Fruit fly (Drosophila melanogaster) whole organism, embryonic: ENCODE results near the gene Mocs1.

Experiments used
- Bteb2 ChIP-seq: fragments of 200-800 bp; sonication (Bioruptor generic); optimal IDR thresholded peaks from 2 replicates; lab custom pipeline; 2016; ENCODE audit warnings: missing biosample characterization, missing genetic modification characterization
- CG11398 ChIP-seq: fragments of 200-800 bp; sonication (Bioruptor generic); optimal IDR thresholded peaks from 2 replicates; lab custom pipeline; 2016; ENCODE audit warnings: missing biosample characterization, missing genetic modification characterization
- CG11504 ChIP-seq: fragments of 200-800 bp; sonication (Bioruptor generic); optimal IDR thresholded peaks from 3 replicates; lab custom pipeline; 2019; ENCODE audit warnings: missing biosample characterization, mild to moderate bottlenecking, missing genetic modification characterization, moderate library complexity
- CG11560 ChIP-seq: fragments of 200-800 bp; sonication (Bioruptor generic); IDR thresholded peaks from 3 replicates; pipeline ENCODE4 v1.3.6; 2022; ENCODE audit warnings: missing biosample characterization, missing genetic modification characterization
- CG12155 ChIP-seq: fragments of 200-800 bp; sonication (Bioruptor generic); optimal IDR thresholded peaks from 3 replicates; lab custom pipeline; 2016; ENCODE audit warnings: missing biosample characterization, missing genetic modification characterization
- CG18011 ChIP-seq: fragments of 200-800 bp; sonication (Bioruptor generic); optimal IDR thresholded peaks from 2 replicates; lab custom pipeline; 2017; ENCODE audit warnings: missing biosample characterization, missing genetic modification characterization, mild to moderate bottlenecking, moderate library complexity, missing genotype
- CG31224 ChIP-seq: fragments of 200-800 bp; sonication (Bioruptor generic); IDR thresholded peaks from 2 replicates; pipeline ENCODE4 v1.3.6; 2022; ENCODE audit warnings: missing biosample characterization, missing genetic modification characterization
- CG3726 ChIP-seq: fragments of 200-800 bp; sonication (Bioruptor generic); IDR thresholded peaks from 3 replicates; pipeline ENCODE4, ENCODE4 v1.3.6; 2022; ENCODE audit warnings: missing biosample characterization, missing genetic modification characterization
- CG3838 ChIP-seq: fragments of 200-800 bp; sonication (Bioruptor generic); optimal IDR thresholded peaks from 3 replicates; lab custom pipeline; 2016; ENCODE audit warnings: missing biosample characterization, missing genetic modification characterization
- CG4617 ChIP-seq: fragments of 200-800 bp; sonication (Bioruptor generic); optimal IDR thresholded peaks from 3 replicates; lab custom pipeline; 2016; ENCODE audit warnings: missing biosample characterization, missing genetic modification characterization, borderline replicate concordance
- CG4730 ChIP-seq: fragments of 200-800 bp; sonication (Bioruptor generic); IDR thresholded peaks from 2 replicates; pipeline ENCODE4 v1.3.6; 2022; ENCODE audit warnings: missing biosample characterization, missing genetic modification characterization
- CG4820 ChIP-seq: fragments of 200-800 bp; sonication (Bioruptor generic); optimal IDR thresholded peaks from 3 replicates; lab custom pipeline; 2016; ENCODE audit warnings: missing biosample characterization, missing genetic modification characterization
- CG6765 ChIP-seq: fragments of 200-800 bp; sonication (Bioruptor generic); optimal IDR thresholded peaks from 3 replicates; lab custom pipeline; 2017; ENCODE audit warnings: missing biosample characterization, mild to moderate bottlenecking, missing genetic modification characterization
- CG6791 ChIP-seq: fragments of 200-800 bp; sonication (Bioruptor generic); IDR thresholded peaks from 3 replicates; pipeline ENCODE4 v1.3.6; 2022; ENCODE audit warnings: missing biosample characterization, missing genetic modification characterization; ENCODE audit not compliant: partially characterized antibody
- CG7786 ChIP-seq: fragments of 200-800 bp; sonication (Bioruptor generic); optimal IDR thresholded peaks from 2 replicates; lab custom pipeline; 2016; ENCODE audit warnings: missing biosample characterization, missing genetic modification characterization
- CG8089 ChIP-seq: fragments of 200-800 bp; sonication (Bioruptor generic); optimal IDR thresholded peaks from 3 replicates; lab custom pipeline; 2016; ENCODE audit warnings: missing biosample characterization, missing genetic modification characterization
- CG8765 ChIP-seq: fragments of 200-800 bp; sonication (Bioruptor generic); IDR thresholded peaks from 2 replicates; pipeline ENCODE4 v1.3.6; 2022; ENCODE audit warnings: missing biosample characterization, missing genetic modification characterization
- CG9797 ChIP-seq: fragments of 200-800 bp; sonication (Bioruptor generic); optimal IDR thresholded peaks from 3 replicates; lab custom pipeline; 2018; ENCODE audit warnings: missing biosample characterization, mild to moderate bottlenecking, missing genetic modification characterization
- Dip2 ChIP-seq: fragments of 200-800 bp; sonication (Bioruptor generic); IDR thresholded peaks from 2 replicates; pipeline ENCODE4 v1.3.6; 2022; ENCODE audit warnings: missing biosample characterization, missing genetic modification characterization
- Doc3 ChIP-seq: fragments of 200-800 bp; sonication (Bioruptor generic); IDR thresholded peaks from 3 replicates; pipeline ENCODE4 v1.3.6; 2022; ENCODE audit warnings: missing biosample characterization, missing genetic modification characterization; ENCODE audit not compliant: partially characterized antibody
- ERR ChIP-seq: fragments of 200-800 bp; sonication (Bioruptor generic); optimal IDR thresholded peaks from 2 replicates; lab custom pipeline; 2016; ENCODE audit warnings: missing biosample characterization, missing genetic modification characterization
- HLH4C ChIP-seq: fragments of 200-800 bp; sonication (Bioruptor generic); IDR thresholded peaks from 3 replicates; pipeline ENCODE4 v1.3.6; 2022; ENCODE audit warnings: missing biosample characterization, missing genetic modification characterization; ENCODE audit not compliant: partially characterized antibody
- HLH54F ChIP-seq: fragments of 200-800 bp; sonication (Bioruptor generic); optimal IDR thresholded peaks from 3 replicates; lab custom pipeline; 2016; ENCODE audit warnings: missing biosample characterization, missing genetic modification characterization
- HmgZ ChIP-seq: fragments of 200-800 bp; sonication (Bioruptor generic); optimal IDR thresholded peaks from 2 replicates; lab custom pipeline; 2018; ENCODE audit warnings: missing biosample characterization, mild to moderate bottlenecking, missing genetic modification characterization
- Hr3 ChIP-seq: fragments of 200-800 bp; sonication (Bioruptor generic); optimal IDR thresholded peaks from 3 replicates; lab custom pipeline; 2016; ENCODE audit warnings: missing biosample characterization, missing genetic modification characterization
- Meics ChIP-seq: fragments of 200-800 bp; sonication (Bioruptor generic); optimal IDR thresholded peaks from 2 replicates; lab custom pipeline; 2017; ENCODE audit warnings: missing biosample characterization, mild to moderate bottlenecking, missing genetic modification characterization
- Mes4 ChIP-seq: fragments of 200-800 bp; sonication (Bioruptor generic); optimal IDR thresholded peaks from 2 replicates; lab custom pipeline; 2016; ENCODE audit warnings: missing biosample characterization, missing genetic modification characterization
- NC2α ChIP-seq: fragments of 200-800 bp; sonication (Bioruptor generic); optimal IDR thresholded peaks from 2 replicates; lab custom pipeline; 2016; ENCODE audit warnings: missing biosample characterization, missing genetic modification characterization
- Rx ChIP-seq: fragments of 200-800 bp; sonication (Bioruptor generic); IDR thresholded peaks from 2 replicates; pipeline ENCODE4 v1.3.6; 2022; ENCODE audit warnings: missing biosample characterization, missing genetic modification characterization
- Taf1 ChIP-seq: fragments of 200-800 bp; sonication (Bioruptor generic); IDR thresholded peaks from 2 replicates; pipeline ENCODE4 v1.3.6; 2022; ENCODE audit warnings: missing biosample characterization, missing genetic modification characterization
- abd-A ChIP-seq: fragments of 200-800 bp; sonication (Bioruptor generic); optimal IDR thresholded peaks from 3 replicates; lab custom pipeline; 2019; ENCODE audit warnings: missing biosample characterization, mild to moderate bottlenecking, missing genetic modification characterization, moderate library complexity
- aop ChIP-seq: fragments of 200-800 bp; sonication (Bioruptor generic); IDR thresholded peaks from 2 replicates; pipeline ENCODE4 v1.3.6; 2022; ENCODE audit warnings: missing biosample characterization, missing genetic modification characterization
- ash1 ChIP-seq: fragments of 200-800 bp; sonication (Bioruptor generic); optimal IDR thresholded peaks from 2 replicates; lab custom pipeline; 2018; ENCODE audit warnings: missing biosample characterization, mild to moderate bottlenecking, missing genetic modification characterization
- bsh ChIP-seq, 2 experiments: fragments of 200-800 bp; sonication (Bioruptor generic); optimal IDR thresholded peaks; 2 replicates each; lab custom pipeline; 2017 to 2018; ENCODE audit warnings: mild to moderate bottlenecking in 2 of 2, missing biosample characterization in 2 of 2, missing genetic modification characterization in 2 of 2, moderate library complexity in 1 of 2
- chm ChIP-seq: fragments of 200-800 bp; sonication (Bioruptor generic); IDR thresholded peaks from 2 replicates; pipeline ENCODE4 v1.3.6; 2022; ENCODE audit warnings: missing biosample characterization, missing genetic modification characterization
- ems ChIP-seq: fragments of 200-800 bp; sonication (Bioruptor generic); optimal IDR thresholded peaks from 3 replicates; lab custom pipeline; 2016; ENCODE audit warnings: missing biosample characterization, missing genetic modification characterization
- fu2 ChIP-seq: fragments of 200-800 bp; sonication (Bioruptor generic); optimal IDR thresholded peaks from 2 replicates; lab custom pipeline; 2016; ENCODE audit warnings: missing biosample characterization, missing genetic modification characterization
- gem ChIP-seq: fragments of 200-800 bp; sonication (Bioruptor generic); optimal IDR thresholded peaks from 2 replicates; lab custom pipeline; 2019; ENCODE audit warnings: missing biosample characterization, mild to moderate bottlenecking, missing genetic modification characterization, moderate library complexity
- ham ChIP-seq: fragments of 200-800 bp; sonication (Bioruptor generic); IDR thresholded peaks from 2 replicates; pipeline ENCODE4 v1.3.6; 2022; ENCODE audit warnings: missing biosample characterization, missing genetic modification characterization
- ind ChIP-seq: fragments of 200-800 bp; sonication (Bioruptor generic); optimal IDR thresholded peaks from 3 replicates; lab custom pipeline; 2016; ENCODE audit warnings: missing biosample characterization, missing genetic modification characterization
- kah ChIP-seq: fragments of 200-800 bp; sonication (Bioruptor generic); optimal IDR thresholded peaks from 2 replicates; lab custom pipeline; 2018; ENCODE audit warnings: missing biosample characterization, mild to moderate bottlenecking, missing genetic modification characterization
- lov ChIP-seq, 2 experiments: fragments of 200-800 bp in 1 of 2; fragments of >200 bp in 1 of 2; sonication (Bioruptor generic) in 1 of 2; IDR thresholded peaks in 1 of 2; optimal IDR thresholded peaks in 1 of 2; 2 replicates in 1 of 2; 3 replicates in 1 of 2; pipeline versions ENCODE4 v1.3.6 to Lab custom; 2017 to 2022; ENCODE audit warnings: missing biosample characterization in 1 of 2, missing genetic modification characterization in 1 of 2
- nau ChIP-seq: fragments of 200-800 bp; sonication (Bioruptor generic); optimal IDR thresholded peaks from 3 replicates; lab custom pipeline; 2017; ENCODE audit warnings: missing biosample characterization, mild to moderate bottlenecking, missing genetic modification characterization, missing genetic modification reagents
- onecut ChIP-seq: fragments of 200-800 bp; sonication (Bioruptor generic); IDR thresholded peaks from 2 replicates; pipeline ENCODE4 v1.3.6; 2022; ENCODE audit warnings: missing biosample characterization, missing genetic modification characterization
- org-1 ChIP-seq: fragments of 200-800 bp; sonication (Bioruptor generic); optimal IDR thresholded peaks from 2 replicates; lab custom pipeline; 2017; ENCODE audit warnings: missing biosample characterization, missing genetic modification characterization
- shn ChIP-seq: fragments of 200-800 bp; sonication (Bioruptor generic); optimal IDR thresholded peaks from 3 replicates; lab custom pipeline; 2016; ENCODE audit warnings: missing biosample characterization, missing genetic modification characterization
- sisA ChIP-seq: fragments of 200-800 bp; sonication (Bioruptor generic); IDR thresholded peaks from 2 replicates; pipeline ENCODE4 v1.3.6; 2022; ENCODE audit warnings: missing biosample characterization, missing genetic modification characterization
- slp2 ChIP-seq: fragments of 200-800 bp; sonication (Bioruptor generic); optimal IDR thresholded peaks from 2 replicates; lab custom pipeline; 2016; ENCODE audit warnings: missing biosample characterization, missing genetic modification characterization
- tll ChIP-seq, 2 experiments: fragments of 200-800 bp in 1 of 2; fragments of >200 bp in 1 of 2; sonication (Bioruptor generic) in 1 of 2; optimal IDR thresholded peaks; 2 replicates each; lab custom pipeline; 2017 to 2019; ENCODE audit warnings: missing biosample characterization in 2 of 2, missing genetic modification characterization in 2 of 2, mild to moderate bottlenecking in 1 of 2, moderate library complexity in 1 of 2
- trem ChIP-seq: fragments of 200-800 bp; optimal IDR thresholded peaks from 3 replicates; lab custom pipeline; 2019; ENCODE audit warnings: missing biosample characterization, mild to moderate bottlenecking, missing genetic modification characterization, moderate library complexity
- yki ChIP-seq: fragments of >200 bp; optimal IDR thresholded peaks from 3 replicates; lab custom pipeline; 2018

The Mocs1 gene

dm6 chr3L:11119396-11119900 is 49.1 kb downstream of the Mocs1 start (continued):
- TF ChIP-seq Taf1 (GFP tag; lab: Robert Waterston, UW), result no peak
- TF ChIP-seq ind (GFP tag; lab: Kevin White, UChicago), result no peak
- no peak for TF ChIP-seq CG3838 (GFP tag; lab: Kevin White, UChicago)
- TF ChIP-seq CG4617, result no peak
- peak; percentile 54 for TF ChIP-seq sisA (GFP tag; lab: Robert Waterston, UW)
- no peak for TF ChIP-seq CG8089 (GFP tag; lab: Kevin White, UChicago)
- TF ChIP-seq CG12155 (GFP tag; lab: Kevin White, UChicago), result no peak
- no peak for TF ChIP-seq CG8765 (GFP tag; lab: Robert Waterston, UW)
- TF ChIP-seq Doc3 (GFP tag; lab: Robert Waterston, UW), result no peak
- TF ChIP-seq ems, result no peak
- TF ChIP-seq CG6765 (GFP tag; lab: Kevin White, UChicago), result no peak
- no peak for TF ChIP-seq Dip2
- TF ChIP-seq CG11504, result no peak
- no peak for TF ChIP-seq CG18011 (GFP tag; lab: Kevin White, UChicago)
- TF ChIP-seq ERR (GFP tag; lab: Kevin White, UChicago), result no peak
- no peak for TF ChIP-seq bsh (GFP tag; optimal IDR thresholded peaks at IDR 0.05; lab: Kevin White, UChicago)
- no peak for TF ChIP-seq trem (tag; lab: Kevin White, UChicago)
- TF ChIP-seq onecut (GFP tag; lab: Robert Waterston, UW), result peak; percentile 54
- TF ChIP-seq CG6791, result 0 out of 3 replicates have a peak, but pooled peaks have one; percentile 37
- TF ChIP-seq ham (GFP tag; lab: Robert Waterston, UW), result no peak
- no peak for TF ChIP-seq CG3726 (GFP tag; lab: Robert Waterston, UW)
- TF ChIP-seq yki (lab: Kevin White, UChicago), result no peak
- TF ChIP-seq CG7786, result no peak
- TF ChIP-seq CG4820, result no peak
- no peak for TF ChIP-seq NC2α (GFP tag; lab: Kevin White, UChicago)
- no peak for TF ChIP-seq aop (GFP tag; lab: Robert Waterston, UW)
- TF ChIP-seq abd-A (tag; lab: Kevin White, UChicago), result no peak
- TF ChIP-seq HLH54F (GFP tag; lab: Kevin White, UChicago), result peak; percentile 21
- TF ChIP-seq lov (optimal IDR thresholded peaks at IDR 0.05; lab: Kevin White, UChicago), result no peak
- TF ChIP-seq lov (GFP tag; IDR thresholded peaks at IDR 0.05; lab: Robert Waterston, UW), result peak; percentile 35; the same call in 1 of the 3 replicates
- TF ChIP-seq org-1 (GFP tag; lab: Kevin White, UChicago), result no peak
- no peak for TF ChIP-seq tll (GFP tag; optimal IDR thresholded peaks at IDR 0.05; lab: Kevin White, UChicago)
- TF ChIP-seq chm (GFP tag; lab: Robert Waterston, UW), result no peak; the same call in 1 of the 2 replicates
- no peak for TF ChIP-seq Bteb2 (GFP tag; lab: Kevin White, UChicago)
- TF ChIP-seq CG11560, result no peak
- TF ChIP-seq HLH4C (GFP tag; lab: Robert Waterston, UW), result no peak
- no peak for TF ChIP-seq CG11398
- no peak for TF ChIP-seq Rx (GFP tag; lab: Robert Waterston, UW)
- no peak for TF ChIP-seq Mes4 (GFP tag; lab: Kevin White, UChicago)
- TF ChIP-seq slp2, result no peak
- TF ChIP-seq Hr3 (GFP tag; lab: Kevin White, UChicago), result no peak
- no peak for TF ChIP-seq CG9797 (GFP tag; lab: Kevin White, UChicago)
- no peak for TF ChIP-seq gem (tag; lab: Kevin White, UChicago)
- TF ChIP-seq shn (GFP tag; lab: Kevin White, UChicago), result no peak
- TF ChIP-seq Meics, result no peak
- no peak for TF ChIP-seq kah (GFP tag; lab: Kevin White, UChicago)
- TF ChIP-seq fu2 (GFP tag; lab: Kevin White, UChicago), result no peak
- TF ChIP-seq CG31224 (GFP tag; lab: Robert Waterston, UW), result no peak
- TF ChIP-seq HmgZ (tag; lab: Kevin White, UChicago), result no peak
- no peak for TF ChIP-seq ash1 (GFP tag; lab: Kevin White, UChicago)
- TF ChIP-seq nau, result no peak
- 0 out of 2 replicates have a peak, but pooled peaks have one; percentile 10 for TF ChIP-seq CG4730 (GFP tag; lab: Robert Waterston, UW)
